Fruit fly (Drosophila melanogaster): ENCODE data around the gene ND-13B.

DNA sequence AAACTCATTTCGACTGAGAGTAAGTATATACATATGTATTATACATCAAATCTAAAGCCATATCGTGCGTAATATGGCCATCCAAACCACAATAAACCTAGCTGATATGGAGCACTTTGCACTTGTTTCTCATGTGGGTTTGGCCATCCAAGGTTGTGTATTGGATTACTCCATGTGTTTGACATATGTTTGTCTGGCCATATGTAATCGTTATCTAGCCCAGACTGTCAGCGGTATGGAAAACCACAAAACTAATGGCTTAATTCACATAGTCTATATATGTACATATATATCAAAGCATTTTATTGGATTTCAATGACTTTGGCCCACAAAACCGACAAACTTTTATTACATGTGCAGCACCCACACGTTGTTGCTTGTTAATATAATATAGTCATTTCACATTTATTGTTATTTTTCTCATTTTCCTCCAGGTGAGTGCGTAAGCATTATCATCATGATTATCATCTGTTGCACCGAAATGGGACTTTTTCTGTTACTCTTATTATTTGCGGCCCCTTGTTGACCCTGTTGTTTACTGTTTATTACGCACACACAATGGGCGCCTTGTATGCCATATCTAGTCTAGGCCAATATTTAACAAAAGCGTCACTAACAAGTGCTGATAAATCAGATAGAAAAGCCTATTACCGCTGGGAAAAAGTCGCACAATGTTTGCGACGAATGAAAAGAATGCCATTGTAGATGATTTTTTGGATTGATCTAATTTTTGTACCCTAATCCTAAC is 37.3 kb downstream of the ND-13B start:
- no peak for TF ChIP-seq CG14711 (tag; optimal IDR thresholded peaks at IDR 0.05)
- no peak for TF ChIP-seq CG5204 (GFP tag; optimal IDR thresholded peaks at IDR 0.05)
- TF ChIP-seq cnc (optimal IDR thresholded peaks at IDR 0.05): no peak
- TF ChIP-seq CG7045 (GFP tag; optimal IDR thresholded peaks at IDR 0.05): peak; percentile 30
- no peak for TF ChIP-seq CG11617 (GFP tag; optimal IDR thresholded peaks at IDR 0.05)
- TF ChIP-seq cic (GFP tag; optimal IDR thresholded peaks at IDR 0.05): peak; percentile 22
